Worm (Caenorhabditis elegans) whole organism, L1 larva: ENCODE measurements around the gene Y38F1A.2.
A peak's percentile ranks its signal among the peaks of the same experiment; 100 is the strongest.

ENCODE experiments used
- C04F5.9 ChIP-seq: sonication (generic microtip); optimal IDR thresholded peaks from 2 replicates; lab custom pipeline; 2016; ENCODE audit warnings: missing genetic modification characterization, missing compliant biosample characterization
- C16A3.4 ChIP-seq: fragments of 150-350 bp; optimal IDR thresholded peaks from 2 replicates; lab custom pipeline; 2014; ENCODE audit warnings: missing biosample characterization, missing genetic modification characterization
- Y116A8C.19 ChIP-seq: sonication (generic microtip); optimal IDR thresholded peaks from 2 replicates; lab custom pipeline; 2016; ENCODE audit warnings: missing compliant biosample characterization, missing genetic modification characterization, borderline replicate concordance
- alr-1 ChIP-seq: fragments of 200-800 bp; sonication (Bioruptor generic); optimal IDR thresholded peaks from 2 replicates; lab custom pipeline; 2018; ENCODE audit warnings: borderline replicate concordance, mild to moderate bottlenecking, missing genetic modification characterization, missing compliant biosample characterization
- aly-2 ChIP-seq: fragments of 150-350 bp; optimal IDR thresholded peaks from 2 replicates; lab custom pipeline; 2014; ENCODE audit warnings: missing biosample characterization, missing genetic modification characterization
- ama-1 ChIP-seq: fragments of 150-350 bp; optimal IDR thresholded peaks from 2 replicates; lab custom pipeline; 2014
- ceh-63 ChIP-seq: fragments of 200-800 bp; sonication (Bioruptor generic); optimal IDR thresholded peaks from 2 replicates; lab custom pipeline; 2018; ENCODE audit warnings: mild to moderate bottlenecking, missing genetic modification characterization, missing compliant biosample characterization
- ces-1 ChIP-seq: fragments of 150-350 bp; optimal IDR thresholded peaks from 2 replicates; lab custom pipeline; 2014; ENCODE audit warnings: missing biosample characterization, missing genetic modification reagents, missing genetic modification characterization
- efl-1 ChIP-seq, 4 experiments: fragments of 150-350 bp; optimal IDR thresholded peaks in 3 of 4; peaks in 1 of 4; 1 replicate in 1 of 4; 2 replicates in 3 of 4; lab custom pipeline; 2014; ENCODE audit warnings: missing biosample characterization in 2 of 4, missing genetic modification characterization in 2 of 4, missing genetic modification reagents in 2 of 4
- efl-3 ChIP-seq: fragments of 200-800 bp; sonication (Bioruptor generic); optimal IDR thresholded peaks from 2 replicates; lab custom pipeline; 2018; ENCODE audit warnings: mild to moderate bottlenecking, missing genetic modification characterization, missing compliant biosample characterization
- egl-27 ChIP-seq, 2 experiments: fragments of 150-350 bp in 1 of 2; sonication (generic microtip); optimal IDR thresholded peaks; 3 replicates each; lab custom pipeline; 2017 to 2018; ENCODE audit warnings: missing biosample characterization in 2 of 2, missing genetic modification characterization in 2 of 2, missing genetic modification reagents in 2 of 2
- elt-2 ChIP-seq: sonication (generic microtip); optimal IDR thresholded peaks from 2 replicates; lab custom pipeline; 2016; ENCODE audit warnings: missing genetic modification characterization, mild to moderate bottlenecking, inconsistent platforms, missing compliant biosample characterization, missing genetic modification reagents
- elt-3 ChIP-seq, 6 experiments: fragments of 150-350 bp in 1 of 6; sonication (generic microtip); optimal IDR thresholded peaks; 2 replicates each; lab custom pipeline; 2017 to 2018; ENCODE audit warnings: missing biosample characterization in 6 of 6, missing genetic modification characterization in 6 of 6, inconsistent platforms in 1 of 6
- fos-1 ChIP-seq: fragments of 150-350 bp; optimal IDR thresholded peaks from 2 replicates; lab custom pipeline; 2014; ENCODE audit warnings: missing biosample characterization, missing genetic modification characterization
- grh-1 ChIP-seq: fragments of 200-800 bp; sonication (Bioruptor generic); IDR thresholded peaks from 2 replicates; pipeline ENCODE4 v1.3.6; 2022; ENCODE audit warnings: missing genetic modification reagents, missing genetic modification characterization, missing compliant biosample characterization
- hlh-4 ChIP-seq: sonication (generic microtip); optimal IDR thresholded peaks from 2 replicates; lab custom pipeline; 2016; ENCODE audit warnings: mild to moderate bottlenecking, missing genetic modification characterization, missing compliant biosample characterization
- irx-1 ChIP-seq: sonication (generic microtip); optimal IDR thresholded peaks from 2 replicates; lab custom pipeline; 2016; ENCODE audit warnings: missing genetic modification characterization, missing compliant biosample characterization
- isw-1 ChIP-seq: fragments of 200-800 bp; sonication (Bioruptor generic); IDR thresholded peaks from 2 replicates; pipeline ENCODE4 v1.3.6; 2022; ENCODE audit warnings: missing genetic modification characterization, missing compliant biosample characterization
- lin-13 ChIP-seq: fragments of 150-350 bp; optimal IDR thresholded peaks from 2 replicates; lab custom pipeline; 2014; ENCODE audit warnings: missing biosample characterization, missing genetic modification reagents, missing genetic modification characterization
- lin-39 ChIP-seq: fragments of 150-350 bp; optimal IDR thresholded peaks from 2 replicates; lab custom pipeline; 2014; ENCODE audit warnings: missing biosample characterization, missing genetic modification reagents, missing genetic modification characterization
- lir-3 ChIP-seq: sonication (generic microtip); optimal IDR thresholded peaks from 2 replicates; lab custom pipeline; 2016; ENCODE audit warnings: mild to moderate bottlenecking, missing genetic modification characterization, moderate library complexity, missing compliant biosample characterization; ENCODE audit not compliant: poor library complexity
- mab-9 ChIP-seq: fragments of 200-800 bp; sonication (Bioruptor generic); IDR thresholded peaks from 2 replicates; pipeline ENCODE4 v1.3.6; 2022; ENCODE audit warnings: missing genetic modification reagents, missing genetic modification characterization, missing compliant biosample characterization
- nhr-19 ChIP-seq: fragments of 200-800 bp; sonication (Bioruptor generic); conservative IDR thresholded peaks from 2 replicates; pipeline ENCODE4 v1.3.6; 2022; ENCODE audit warnings: missing genetic modification characterization, missing compliant biosample characterization
- nhr-20 ChIP-seq: sonication (generic microtip); optimal IDR thresholded peaks from 2 replicates; lab custom pipeline; 2016; ENCODE audit warnings: mild to moderate bottlenecking, missing genetic modification characterization, missing compliant biosample characterization
- nhr-237 ChIP-seq: fragments of 150-350 bp; optimal IDR thresholded peaks from 2 replicates; lab custom pipeline; 2014; ENCODE audit warnings: missing biosample characterization, missing genetic modification characterization
- nhr-28 ChIP-seq: fragments of 150-350 bp; optimal IDR thresholded peaks from 2 replicates; lab custom pipeline; 2014; ENCODE audit warnings: missing biosample characterization, missing genetic modification characterization
- nhr-71 ChIP-seq: sonication (generic microtip); optimal IDR thresholded peaks from 2 replicates; lab custom pipeline; 2016; ENCODE audit warnings: mild to moderate bottlenecking, missing genetic modification characterization, moderate library complexity, missing compliant biosample characterization
- nhr-77 ChIP-seq: fragments of 150-350 bp; optimal IDR thresholded peaks from 2 replicates; lab custom pipeline; 2014; ENCODE audit warnings: missing biosample characterization, missing genetic modification characterization
- pag-3 ChIP-seq: sonication (generic microtip); optimal IDR thresholded peaks from 2 replicates; lab custom pipeline; 2017; ENCODE audit warnings: missing genetic modification characterization, mild to moderate bottlenecking, missing compliant biosample characterization, antibody characterized with exemption, borderline replicate concordance; ENCODE audit not compliant: insufficient read depth
- pax-3 ChIP-seq: fragments of 200-800 bp; sonication (Bioruptor generic); optimal IDR thresholded peaks from 2 replicates; lab custom pipeline; 2018; ENCODE audit warnings: mild to moderate bottlenecking, missing genetic modification characterization, moderate library complexity, missing compliant biosample characterization
- rnt-1 ChIP-seq: sonication (generic microtip); optimal IDR thresholded peaks from 2 replicates; lab custom pipeline; 2016; ENCODE audit warnings: mild to moderate bottlenecking, missing genetic modification characterization, moderate library complexity, missing compliant biosample characterization
- skn-1 ChIP-seq: fragments of 150-350 bp; optimal IDR thresholded peaks from 2 replicates; lab custom pipeline; 2014; ENCODE audit warnings: missing biosample characterization, missing genetic modification characterization
- snpc-4 ChIP-seq: fragments of 150-350 bp; optimal IDR thresholded peaks from 2 replicates; lab custom pipeline; 2014; ENCODE audit warnings: missing biosample characterization, missing genetic modification characterization
- sox-4 ChIP-seq: sonication (generic microtip); optimal IDR thresholded peaks from 2 replicates; lab custom pipeline; 2016; ENCODE audit warnings: missing genetic modification characterization, missing compliant biosample characterization
- sup-37 ChIP-seq: fragments of 200-800 bp; sonication (Bioruptor generic); optimal IDR thresholded peaks from 2 replicates; lab custom pipeline; 2018; ENCODE audit warnings: mild to moderate bottlenecking, missing genetic modification characterization, missing compliant biosample characterization
- swsn-7 ChIP-seq: sonication (generic microtip); optimal IDR thresholded peaks from 2 replicates; lab custom pipeline; 2016; ENCODE audit warnings: missing genetic modification characterization, missing compliant biosample characterization
- tbx-2 ChIP-seq: sonication (generic microtip); optimal IDR thresholded peaks from 2 replicates; lab custom pipeline; 2016; ENCODE audit warnings: missing genetic modification characterization, missing compliant biosample characterization
- unc-130 ChIP-seq: fragments of 150-350 bp; optimal IDR thresholded peaks from 2 replicates; lab custom pipeline; 2017; ENCODE audit warnings: missing biosample characterization, missing genetic modification characterization, inconsistent platforms
- unc-62 ChIP-seq: fragments of 150-350 bp; optimal IDR thresholded peaks from 2 replicates; lab custom pipeline; 2014; ENCODE audit warnings: missing biosample characterization, missing genetic modification reagents, missing genetic modification characterization
- unc-98 ChIP-seq: fragments of 200-800 bp; sonication (Bioruptor generic); IDR thresholded peaks from 2 replicates; pipeline ENCODE4 v1.3.6; 2022; ENCODE audit warnings: missing genetic modification characterization, missing compliant biosample characterization
- xbp-1 ChIP-seq: sonication (generic microtip); optimal IDR thresholded peaks from 2 replicates; lab custom pipeline; 2016; ENCODE audit warnings: missing genetic modification characterization, missing compliant biosample characterization
- zip-4 ChIP-seq: fragments of 200-800 bp; sonication (Bioruptor generic); optimal IDR thresholded peaks from 2 replicates; lab custom pipeline; 2018; ENCODE audit warnings: mild to moderate bottlenecking, missing genetic modification characterization, moderate library complexity, missing compliant biosample characterization
- ztf-4 ChIP-seq: fragments of 150-350 bp; optimal IDR thresholded peaks from 2 replicates; lab custom pipeline; 2014; ENCODE audit warnings: missing biosample characterization, missing genetic modification characterization

Y38F1A.2 gene

ce11 chrII:12996249-12996648 lies 41.5 kb downstream of the Y38F1A.2 start, which contains the start of gene hphd-1 (continued):
- TF ChIP-seq alr-1 (tag; lab: Kevin White, UChicago) (no peak), swsn-7 (tag; lab: Kevin White, UChicago) (peak; percentile 29), lin-13 (no peak), isw-1 (no peak), hlh-4 (tag; lab: Kevin White, UChicago) (no peak), efl-1 (optimal IDR thresholded peaks at IDR 0.05; lab: Kevin White, UChicago) (peak; percentile 34), efl-1 (GFP tag; optimal IDR thresholded peaks at IDR 0.05 in 1 of 2; lab: Kevin White, UChicago) (no peak), nhr-71 (tag; lab: Kevin White, UChicago) (peak; percentile 90), zip-4 (no peak), grh-1 (GFP tag; lab: Robert Waterston, UW) (peak; percentile 43; the same call in 1 of the 2 replicates), ces-1 (GFP tag; lab: Kevin White, UChicago) (no peak), nhr-77 (tag; lab: Kevin White, UChicago) (no peak), irx-1 (tag; lab: Kevin White, UChicago) (no peak), pag-3 (tag; lab: Kevin White, UChicago) (no peak), ama-1 (no peak), elt-2 (tag; lab: Kevin White, UChicago) (peak; percentile 51), lin-39 (no peak), fos-1 (tag; lab: Kevin White, UChicago) (no peak), sox-4 (tag; lab: Kevin White, UChicago) (no peak), unc-98 (GFP tag; lab: Robert Waterston, UW) (no peak), lir-3 (tag; lab: Kevin White, UChicago) (no peak), nhr-28 (tag; lab: Kevin White, UChicago) (no peak), nhr-19 (GFP tag; lab: Robert Waterston, UW) (peak; percentile 50), nhr-20 (tag; lab: Kevin White, UChicago) (peak; percentile 73), ceh-63 (GFP tag; lab: Kevin White, UChicago) (no peak), elt-3 (tag; optimal IDR thresholded peaks at IDR 0.05; lab: Kevin White, UChicago) (peak in 2 of 6 experiments; percentile 50 to 71), nhr-237 (tag; lab: Kevin White, UChicago) (no peak), efl-3 (GFP tag; lab: Kevin White, UChicago) (no peak), unc-62 (GFP tag; lab: Kevin White, UChicago) (no peak), egl-27 (tag; optimal IDR thresholded peaks at IDR 0.05; lab: Kevin White, UChicago) (no peak), unc-130 (tag; lab: Kevin White, UChicago) (no peak), C04F5.9 (no peak), Y116A8C.19 (tag; lab: Kevin White, UChicago) (no peak), snpc-4 (tag; lab: Kevin White, UChicago) (no peak), mab-9 (GFP tag; lab: Robert Waterston, UW) (no peak), rnt-1 (tag; lab: Kevin White, UChicago) (peak; percentile 15), C16A3.4 (tag; lab: Kevin White, UChicago) (peak; percentile 60), pax-3 (tag; lab: Kevin White, UChicago) (no peak), ztf-4 (tag; lab: Kevin White, UChicago) (peak; percentile 26), skn-1 (tag; lab: Kevin White, UChicago) (no peak), aly-2 (no peak), xbp-1 (tag; lab: Kevin White, UChicago) (no peak), tbx-2 (tag; lab: Kevin White, UChicago) (peak; percentile 26), sup-37 (no peak)
